Worm (Caenorhabditis elegans): ENCODE results near the gene sre-51.
A peak's percentile ranks its signal among the peaks of the same experiment; 100 is the strongest.

The sre-51 gene

ce11 chrII:12339152-12339551, 27.5 kb downstream of the sre-51 start (continued):
- peak; percentile 80 for TF ChIP-seq nhr-71 (tag; optimal IDR thresholded peaks at IDR 0.05)
- no peak for TF ChIP-seq sptf-1 (tag; optimal IDR thresholded peaks at IDR 0.05)
- TF ChIP-seq C16A3.4 (tag; optimal IDR thresholded peaks at IDR 0.05): peak; percentile 71
- TF ChIP-seq egl-13 (tag; optimal IDR thresholded peaks at IDR 0.05): peak; percentile 20
- TF ChIP-seq lir-3 (tag; optimal IDR thresholded peaks at IDR 0.05; ENCODE audit: poor library complexity): peak; percentile 7
- no peak for TF ChIP-seq nhr-12 (tag; optimal IDR thresholded peaks at IDR 0.05)
- TF ChIP-seq ceh-82 (tag; optimal IDR thresholded peaks at IDR 0.05): peak; percentile 14 to 80 (median 47)
- no peak for TF ChIP-seq efl-3 (GFP tag; optimal IDR thresholded peaks at IDR 0.05)
- peak; percentile 23 for TF ChIP-seq C04F5.9 (tag; optimal IDR thresholded peaks at IDR 0.05)
- peak; percentile 80 for TF ChIP-seq mep-1 (tag; optimal IDR thresholded peaks at IDR 0.05)
- no peak for TF ChIP-seq fkh-4 (tag; optimal IDR thresholded peaks at IDR 0.05; ENCODE audit: borderline replicate concordance)
- TF ChIP-seq snu-23 (GFP tag; optimal IDR thresholded peaks at IDR 0.05): peak; percentile 85
- TF ChIP-seq tbx-2 (tag; optimal IDR thresholded peaks at IDR 0.05): peak; percentile 75
- no peak for TF ChIP-seq zip-4 (GFP tag; optimal IDR thresholded peaks at IDR 0.05)
- TF ChIP-seq blmp-1 (tag; optimal IDR thresholded peaks at IDR 0.05): peak; percentile 77
- peak; percentile 62 for TF ChIP-seq nhr-19 (GFP tag; conservative IDR thresholded peaks at IDR 0.05)
- TF ChIP-seq isw-1 (GFP tag; IDR thresholded peaks at IDR 0.05): peak; percentile 64
- peak; percentile 17 for TF ChIP-seq lin-39 (tag; optimal IDR thresholded peaks at IDR 0.05)

- no peak for TF ChIP-seq nhr-71 (tag; optimal IDR thresholded peaks at IDR 0.05)
Observed at ce11 chrII:12339644-12340043, 28.0 kb downstream of the sre-51 start, which contains the start of gene sop-2. Gene sop-2 (plus strand): TSS chrII:12339944.

ce11 chrII:12341566-12342223, 30.0 kb downstream of the sre-51 start:
- peak; percentile 26 for TF ChIP-seq lin-14 (GFP tag; optimal IDR thresholded peaks at IDR 0.05)
- TF ChIP-seq ceh-82 (tag; optimal IDR thresholded peaks at IDR 0.05): no peak
- peak; percentile 6 for TF ChIP-seq blmp-1 (tag; optimal IDR thresholded peaks at IDR 0.05)
- peak in 1 of 6 experiments; percentile 42 for TF ChIP-seq elt-3 (tag; optimal IDR thresholded peaks at IDR 0.05)
- no peak for TF ChIP-seq nhr-28 (tag; optimal IDR thresholded peaks at IDR 0.05)
- peak; percentile 33 for TF ChIP-seq ceh-8 (GFP tag; optimal IDR thresholded peaks at IDR 0.05)
- no peak for TF ChIP-seq sox-4 (tag; optimal IDR thresholded peaks at IDR 0.05)
- peak in 1 of 2 experiments; percentile 48 for TF ChIP-seq lsy-2 (tag; optimal IDR thresholded peaks at IDR 0.05)
- peak; percentile 10 for TF ChIP-seq C16A3.4 (tag; optimal IDR thresholded peaks at IDR 0.05)
- TF ChIP-seq dpl-1 (GFP tag; optimal IDR thresholded peaks at IDR 0.05): peak; percentile 30 to 57 (median 41)
- TF ChIP-seq snu-23 (GFP tag; optimal IDR thresholded peaks at IDR 0.05): peak; percentile 8
- TF ChIP-seq nhr-20 (tag; optimal IDR thresholded peaks at IDR 0.05): peak; percentile 38
- peak; percentile 19 to 42 for TF ChIP-seq efl-1 (optimal IDR thresholded peaks at IDR 0.05)
- peak; percentile 58 to 95 for TF ChIP-seq efl-1 (GFP tag; optimal IDR thresholded peaks at IDR 0.05 in 1 of 2)
- TF ChIP-seq lin-15B (tag; optimal IDR thresholded peaks at IDR 0.05): no peak
- peak; percentile 14 to 70 for TF ChIP-seq lin-35 (GFP tag; optimal IDR thresholded peaks at IDR 0.05)

- TF ChIP-seq pag-3 (tag; optimal IDR thresholded peaks at IDR 0.05; ENCODE audit: borderline replicate concordance, insufficient read depth) (no peak), ceh-88 (GFP tag; IDR thresholded peaks at IDR 0.05) (no peak), mef-2 (tag; optimal IDR thresholded peaks at IDR 0.05) (no peak), nhr-47 (tag; optimal IDR thresholded peaks at IDR 0.05) (no peak), nhr-77 (tag; optimal IDR thresholded peaks at IDR 0.05) (no peak), F16B12.6 (tag; optimal IDR thresholded peaks at IDR 0.05) (no peak), nhr-90 (tag; optimal IDR thresholded peaks at IDR 0.05; ENCODE audit: poor library complexity) (no peak), nhr-84 (tag; optimal IDR thresholded peaks at IDR 0.05) (no peak), hlh-4 (tag; optimal IDR thresholded peaks at IDR 0.05) (no peak), ceh-82 (tag; optimal IDR thresholded peaks at IDR 0.05) (no peak)
Observed at ce11 chrII:12342928-12343327, 31.3 kb downstream of the sre-51 start.

All from whole organism, L1 larva.